Fruit fly (Drosophila melanogaster) whole organism, prepupa: ENCODE results near the gene CG7227.
A peak's percentile ranks its signal among the peaks of the same experiment; 100 is the strongest.

Source experiments
- CG10631 ChIP-seq: fragments of 200-800 bp; sonication (Bioruptor generic); optimal IDR thresholded peaks from 2 replicates; lab custom pipeline; 2016; ENCODE audit warnings: missing biosample characterization, missing genetic modification characterization
- CG10669 ChIP-seq: fragments of 200-800 bp; sonication (Bioruptor generic); optimal IDR thresholded peaks from 3 replicates; lab custom pipeline; 2018; ENCODE audit warnings: missing biosample characterization, mild to moderate bottlenecking, missing genetic modification characterization, moderate library complexity
- CG11294 ChIP-seq: fragments of 200-800 bp; sonication (Bioruptor generic); IDR thresholded peaks from 2 replicates; pipeline ENCODE4 v1.3.6; 2022; ENCODE audit warnings: missing biosample characterization, missing genetic modification characterization
- CG11762 ChIP-seq: fragments of 200-800 bp; sonication (Bioruptor generic); optimal IDR thresholded peaks from 3 replicates; lab custom pipeline; 2016; ENCODE audit warnings: missing biosample characterization, missing genetic modification characterization; ENCODE audit not compliant: insufficient read depth
- CG1621 ChIP-seq: fragments of 200-800 bp; sonication (Bioruptor generic); optimal IDR thresholded peaks from 3 replicates; lab custom pipeline; 2018; ENCODE audit warnings: missing biosample characterization, mild to moderate bottlenecking, missing genetic modification characterization
- CG16779 ChIP-seq: fragments of 200-800 bp; sonication (Bioruptor generic); optimal IDR thresholded peaks from 3 replicates; lab custom pipeline; 2017; ENCODE audit warnings: missing biosample characterization, mild to moderate bottlenecking, missing genetic modification characterization
- CG3032 ChIP-seq: fragments of 200-800 bp; optimal IDR thresholded peaks from 2 replicates; lab custom pipeline; 2019; ENCODE audit warnings: missing biosample characterization, mild to moderate bottlenecking, missing genetic modification characterization, moderate library complexity
- CG31627 ChIP-seq: fragments of 200-800 bp; sonication (Bioruptor generic); optimal IDR thresholded peaks from 3 replicates; lab custom pipeline; 2016; ENCODE audit warnings: missing biosample characterization, missing genetic modification characterization
- CG32006 ChIP-seq: fragments of 200-800 bp; sonication (Bioruptor generic); optimal IDR thresholded peaks from 3 replicates; lab custom pipeline; 2017; ENCODE audit warnings: missing biosample characterization, mild to moderate bottlenecking, missing genetic modification characterization
- CG34406 ChIP-seq: fragments of 200-800 bp; sonication (Bioruptor generic); optimal IDR thresholded peaks from 3 replicates; lab custom pipeline; 2016; ENCODE audit warnings: missing biosample characterization, missing genetic modification characterization
- CG3919 ChIP-seq: fragments of 200-800 bp; sonication (Bioruptor generic); optimal IDR thresholded peaks from 3 replicates; lab custom pipeline; 2016; ENCODE audit warnings: missing biosample characterization, missing genetic modification characterization
- CG4318 ChIP-seq: fragments of 200-800 bp; sonication (Bioruptor generic); optimal IDR thresholded peaks from 3 replicates; lab custom pipeline; 2017; ENCODE audit warnings: missing biosample characterization, mild to moderate bottlenecking, missing genetic modification characterization
- CG6163 ChIP-seq: fragments of 200-800 bp; sonication (Bioruptor generic); IDR thresholded peaks from 3 replicates; pipeline ENCODE4 v1.3.6; 2022; ENCODE audit warnings: missing biosample characterization, missing genetic modification characterization
- CG6792 ChIP-seq: fragments of 200-800 bp; sonication (Bioruptor generic); optimal IDR thresholded peaks from 3 replicates; lab custom pipeline; 2016; ENCODE audit warnings: missing biosample characterization, missing genetic modification characterization
- CG8119 ChIP-seq: fragments of 200-800 bp; sonication (Bioruptor generic); IDR thresholded peaks from 3 replicates; pipeline ENCODE4 v1.3.6; 2022; ENCODE audit warnings: missing biosample characterization, missing genetic modification characterization
- CG9139 ChIP-seq: fragments of 200-800 bp; sonication (Bioruptor generic); optimal IDR thresholded peaks from 3 replicates; lab custom pipeline; 2017; ENCODE audit warnings: missing biosample characterization, mild to moderate bottlenecking, missing genetic modification characterization
- Eip78C ChIP-seq: fragments of 200-800 bp; sonication (Bioruptor generic); peaks from one replicate; lab custom pipeline; 2016; ENCODE audit warnings: missing biosample characterization, missing genetic modification characterization
- Ets21C ChIP-seq: fragments of 200-800 bp; sonication (Bioruptor generic); optimal IDR thresholded peaks from 3 replicates; lab custom pipeline; 2016; ENCODE audit warnings: missing biosample characterization, missing genetic modification characterization
- Ets96B ChIP-seq: fragments of 200-800 bp; optimal IDR thresholded peaks from 2 replicates; lab custom pipeline; 2019; ENCODE audit warnings: missing biosample characterization, mild to moderate bottlenecking, missing genetic modification characterization, moderate library complexity
- Gug ChIP-seq: fragments of 200-800 bp; sonication (Bioruptor generic); IDR thresholded peaks from 2 replicates; pipeline ENCODE4 v1.3.6; 2022; ENCODE audit warnings: missing biosample characterization, missing genetic modification characterization
- Hr39 ChIP-seq: fragments of 200-800 bp; sonication (Bioruptor generic); optimal IDR thresholded peaks from 2 replicates; lab custom pipeline; 2016; ENCODE audit warnings: missing biosample characterization, missing genetic modification characterization
- Hr4 ChIP-seq: fragments of 200-800 bp; sonication (Bioruptor generic); optimal IDR thresholded peaks from 3 replicates; lab custom pipeline; 2016; ENCODE audit warnings: missing biosample characterization, missing genetic modification characterization
- Lpt ChIP-seq: fragments of 200-800 bp; sonication (Bioruptor generic); optimal IDR thresholded peaks from 3 replicates; lab custom pipeline; 2016; ENCODE audit warnings: missing biosample characterization, missing genetic modification characterization
- Sox102F ChIP-seq: fragments of 200-800 bp; sonication (Bioruptor generic); optimal IDR thresholded peaks from 2 replicates; lab custom pipeline; 2016; ENCODE audit warnings: missing biosample characterization, mild to moderate bottlenecking, missing genetic modification characterization
- Sox14 ChIP-seq: fragments of 200-800 bp; sonication (Bioruptor generic); optimal IDR thresholded peaks from 3 replicates; lab custom pipeline; 2016; ENCODE audit warnings: missing biosample characterization, missing genetic modification characterization
- dsx ChIP-seq: fragments of 200-800 bp; optimal IDR thresholded peaks from 3 replicates; lab custom pipeline; 2019; ENCODE audit warnings: missing biosample characterization, mild to moderate bottlenecking, missing genetic modification characterization, moderate library complexity; ENCODE audit not compliant: poor library complexity, severe bottlenecking
- eg ChIP-seq: fragments of 200-800 bp; sonication (Bioruptor generic); IDR thresholded peaks from 3 replicates; pipeline ENCODE4 v1.3.6; 2022; ENCODE audit warnings: missing biosample characterization, missing genetic modification characterization
- esn ChIP-seq: fragments of 200-800 bp; sonication (Bioruptor generic); optimal IDR thresholded peaks from 2 replicates; lab custom pipeline; 2016; ENCODE audit warnings: missing biosample characterization, mild to moderate bottlenecking, missing genetic modification characterization, moderate library complexity
- fd85E ChIP-seq: fragments of 200-800 bp; sonication (Bioruptor generic); optimal IDR thresholded peaks from 3 replicates; lab custom pipeline; 2016; ENCODE audit warnings: missing biosample characterization, missing genetic modification characterization
- lz ChIP-seq: fragments of 200-800 bp; sonication (Bioruptor generic); optimal IDR thresholded peaks from 3 replicates; lab custom pipeline; 2016; ENCODE audit warnings: missing biosample characterization, missing genetic modification characterization
- salr ChIP-seq, 2 experiments: fragments of 200-800 bp; sonication (Bioruptor generic); optimal IDR thresholded peaks; 3 replicates each; lab custom pipeline; 2016 to 2018; ENCODE audit warnings: missing biosample characterization in 2 of 2, missing genetic modification characterization in 2 of 2, mild to moderate bottlenecking in 1 of 2
- ss ChIP-seq, 2 experiments: fragments of 200-800 bp; sonication (Bioruptor generic); optimal IDR thresholded peaks; 2 replicates in 1 of 2; 3 replicates in 1 of 2; lab custom pipeline; 2017 to 2018; ENCODE audit warnings: mild to moderate bottlenecking in 2 of 2, missing biosample characterization in 2 of 2, missing genetic modification characterization in 2 of 2, moderate library complexity in 1 of 2
- topi ChIP-seq: fragments of 200-800 bp; sonication (Bioruptor generic); optimal IDR thresholded peaks from 3 replicates; lab custom pipeline; 2016; ENCODE audit warnings: missing biosample characterization, missing genetic modification characterization
- vri ChIP-seq: fragments of 200-800 bp; sonication (Bioruptor generic); optimal IDR thresholded peaks from 3 replicates; lab custom pipeline; 2016; ENCODE audit warnings: missing biosample characterization, mild to moderate bottlenecking, missing genetic modification characterization

CG7227 gene

dm6 chr2L:7968054-7968453 is 29.9 kb downstream of the CG7227 start (continued):
- TF ChIP-seq CG34406 (GFP tag; lab: Kevin White, UChicago): peak; percentile 10
- no peak for TF ChIP-seq vri
- no peak for TF ChIP-seq topi (GFP tag; lab: Kevin White, UChicago)
- peak; percentile 11 for TF ChIP-seq CG10631 (GFP tag; lab: Kevin White, UChicago)
- TF ChIP-seq Lpt: no peak
- no peak for TF ChIP-seq CG6792 (GFP tag; lab: Kevin White, UChicago)
- TF ChIP-seq CG1621: no peak
- no peak for TF ChIP-seq CG31627 (GFP tag; lab: Kevin White, UChicago)
- TF ChIP-seq CG10669: no peak
- TF ChIP-seq CG11762 (GFP tag; lab: Kevin White, UChicago): no peak
- no peak for TF ChIP-seq esn (GFP tag; lab: Kevin White, UChicago)
- no peak for TF ChIP-seq Sox14 (GFP tag; lab: Kevin White, UChicago)
- TF ChIP-seq Hr39 (GFP tag; lab: Kevin White, UChicago): no peak
- peak; percentile 31; the same call in 1 of the 2 replicates for TF ChIP-seq CG11294 (GFP tag; lab: Robert Waterston, UW)
- no peak for TF ChIP-seq CG9139 (GFP tag; lab: Kevin White, UChicago)
- peak; percentile 75 for TF ChIP-seq CG32006 (GFP tag; lab: Kevin White, UChicago)
- TF ChIP-seq eg: peak; percentile 69
- TF ChIP-seq Ets96B (tag; lab: Kevin White, UChicago): peak; percentile 44
- TF ChIP-seq Gug: 0 out of 2 replicates have a peak, but pooled peaks have one; percentile 20
- TF ChIP-seq CG6163 (GFP tag; lab: Robert Waterston, UW): peak; percentile 60
- no peak for TF ChIP-seq lz (GFP tag; lab: Kevin White, UChicago)
- peak; percentile 75 for TF ChIP-seq CG8119 (GFP tag; lab: Robert Waterston, UW)
- TF ChIP-seq Sox102F (GFP tag; lab: Kevin White, UChicago): no peak
- TF ChIP-seq CG3032: peak; percentile 34

- no peak for TF ChIP-seq CG16779 (tag; lab: Kevin White, UChicago)
- TF ChIP-seq CG6792 (GFP tag; lab: Kevin White, UChicago): no peak
- TF ChIP-seq CG6163 (GFP tag; lab: Robert Waterston, UW): 0 out of 3 replicates have a peak, but pooled peaks have one; percentile 42
- TF ChIP-seq Sox14 (GFP tag; lab: Kevin White, UChicago): no peak
- no peak for TF ChIP-seq Eip78C (GFP tag; lab: Kevin White, UChicago)
- no peak for TF ChIP-seq Ets21C
Observed at dm6 chr2L:7967645-7968044, 30.3 kb downstream of the CG7227 start.

dm6 chr2L:7966866-7967549 is 30.9 kb downstream of the CG7227 start:
- no peak for TF ChIP-seq Lpt
- peak; percentile 60 for TF ChIP-seq CG32006 (GFP tag; lab: Kevin White, UChicago)
- peak in 1 of 2 experiments; percentile 56 for TF ChIP-seq ss (GFP tag; optimal IDR thresholded peaks at IDR 0.05; lab: Kevin White, UChicago)
- TF ChIP-seq CG3919 (GFP tag; lab: Kevin White, UChicago): no peak
- TF ChIP-seq Hr39 (GFP tag; lab: Kevin White, UChicago): no peak
- 0 out of 3 replicates have a peak, but pooled peaks have one; percentile 16 for TF ChIP-seq eg
- no peak for TF ChIP-seq CG34406 (GFP tag; lab: Kevin White, UChicago)
- TF ChIP-seq Hr4 (GFP tag; lab: Kevin White, UChicago): peak; percentile 53
- TF ChIP-seq dsx (GFP tag; lab: Kevin White, UChicago): peak; percentile 92
- peak; percentile 66 for TF ChIP-seq Eip78C (GFP tag; lab: Kevin White, UChicago)
- no peak for TF ChIP-seq Ets96B (tag; lab: Kevin White, UChicago)
- TF ChIP-seq fd85E (GFP tag; lab: Kevin White, UChicago): no peak
- no peak for TF ChIP-seq Ets21C
- peak; percentile 38; the same call in 1 of the 3 replicates for TF ChIP-seq CG6163 (GFP tag; lab: Robert Waterston, UW)
- TF ChIP-seq CG4318: peak; percentile 21
- no peak for TF ChIP-seq salr (GFP tag; optimal IDR thresholded peaks at IDR 0.05; lab: Kevin White, UChicago)
